Fruit fly (Drosophila melanogaster) whole organism, embryonic: Measurements from ENCODE around the gene Nelf-E.

ENCODE experiments used
- Asciz ChIP-seq: fragments of 200-800 bp; sonication (Bioruptor generic); optimal IDR thresholded peaks from 2 replicates; lab custom pipeline; 2017; ENCODE audit warnings: missing biosample characterization, mild to moderate bottlenecking, missing genetic modification characterization, missing genetic modification reagents
- Atf-2 ChIP-seq: fragments of 200-800 bp; sonication (Bioruptor generic); optimal IDR thresholded peaks from 2 replicates; lab custom pipeline; 2016; ENCODE audit warnings: missing biosample characterization, missing genetic modification characterization
- B-H2 ChIP-seq: fragments of 200-800 bp; sonication (Bioruptor generic); optimal IDR thresholded peaks from 2 replicates; lab custom pipeline; 2018; ENCODE audit warnings: missing biosample characterization, mild to moderate bottlenecking, missing genetic modification characterization
- BEAF-32 ChIP-seq: fragments of 200-800 bp; sonication (Bioruptor generic); optimal IDR thresholded peaks from 3 replicates; lab custom pipeline; 2017; ENCODE audit warnings: missing biosample characterization, missing genetic modification characterization, mild to moderate bottlenecking, moderate library complexity, missing genetic modification reagents
- C15 ChIP-seq: fragments of 200-800 bp; sonication (Bioruptor generic); IDR thresholded peaks from 3 replicates; pipeline ENCODE4 v1.3.6; 2022; ENCODE audit warnings: missing biosample characterization, missing genetic modification characterization
- CG10565 ChIP-seq: fragments of 200-800 bp; sonication (Bioruptor generic); optimal IDR thresholded peaks from 3 replicates; lab custom pipeline; 2016; ENCODE audit warnings: missing biosample characterization, mild to moderate bottlenecking, missing genetic modification characterization
- CG11504 ChIP-seq: fragments of 200-800 bp; sonication (Bioruptor generic); optimal IDR thresholded peaks from 3 replicates; lab custom pipeline; 2019; ENCODE audit warnings: missing biosample characterization, mild to moderate bottlenecking, missing genetic modification characterization, moderate library complexity
- CG11560 ChIP-seq: fragments of 200-800 bp; sonication (Bioruptor generic); IDR thresholded peaks from 3 replicates; pipeline ENCODE4 v1.3.6; 2022; ENCODE audit warnings: missing biosample characterization, missing genetic modification characterization
- CG12155 ChIP-seq: fragments of 200-800 bp; sonication (Bioruptor generic); optimal IDR thresholded peaks from 3 replicates; lab custom pipeline; 2016; ENCODE audit warnings: missing biosample characterization, missing genetic modification characterization
- CG12659 ChIP-seq: fragments of 200-800 bp; sonication (Bioruptor generic); optimal IDR thresholded peaks from 3 replicates; lab custom pipeline; 2017; ENCODE audit warnings: mild to moderate bottlenecking, missing biosample characterization, missing genetic modification reagents, missing genetic modification characterization
- CG13775 ChIP-seq: fragments of 200-800 bp; sonication (Bioruptor generic); optimal IDR thresholded peaks from 3 replicates; lab custom pipeline; 2017; ENCODE audit warnings: missing biosample characterization, mild to moderate bottlenecking, missing genetic modification characterization
- CG16863 ChIP-seq: fragments of 200-800 bp; sonication (Bioruptor generic); optimal IDR thresholded peaks from 3 replicates; lab custom pipeline; 2016; ENCODE audit warnings: missing biosample characterization, missing genetic modification characterization
- CG2129 ChIP-seq: fragments of 200-800 bp; sonication (Bioruptor generic); IDR thresholded peaks from 2 replicates; pipeline ENCODE4 v1.3.6; 2022; ENCODE audit warnings: missing biosample characterization, missing genetic modification characterization; ENCODE audit not compliant: partially characterized antibody
- CG2199 ChIP-seq: fragments of 200-800 bp; sonication (Bioruptor generic); IDR thresholded peaks from 3 replicates; pipeline ENCODE4 v1.3.6; 2022; ENCODE audit warnings: missing biosample characterization, missing genetic modification characterization
- CG3163 ChIP-seq: fragments of 200-800 bp; sonication (Bioruptor generic); optimal IDR thresholded peaks from 3 replicates; lab custom pipeline; 2016; ENCODE audit warnings: missing biosample characterization, missing genetic modification characterization
- CG3407 ChIP-seq: fragments of 200-800 bp; sonication (Bioruptor generic); optimal IDR thresholded peaks from 2 replicates; lab custom pipeline; 2018; ENCODE audit warnings: missing biosample characterization, mild to moderate bottlenecking, missing genetic modification characterization
- CG3726 ChIP-seq: fragments of 200-800 bp; sonication (Bioruptor generic); IDR thresholded peaks from 3 replicates; pipeline ENCODE4, ENCODE4 v1.3.6; 2022; ENCODE audit warnings: missing biosample characterization, missing genetic modification characterization
- CG43689 ChIP-seq: fragments of 200-800 bp; sonication (Bioruptor generic); IDR thresholded peaks from 2 replicates; pipeline ENCODE4 v1.3.6; 2022; ENCODE audit warnings: missing biosample characterization, missing genetic modification characterization
- CG5245 ChIP-seq: fragments of 200-800 bp; sonication (Bioruptor generic); optimal IDR thresholded peaks from 3 replicates; lab custom pipeline; 2016; ENCODE audit warnings: missing biosample characterization, missing genetic modification characterization
- CG8388 ChIP-seq: fragments of 200-800 bp; sonication (Bioruptor generic); optimal IDR thresholded peaks from 2 replicates; lab custom pipeline; 2019; ENCODE audit warnings: missing biosample characterization, mild to moderate bottlenecking, missing genetic modification characterization, moderate library complexity
- CG8478 ChIP-seq: fragments of >200 bp; optimal IDR thresholded peaks from 2 replicates; lab custom pipeline; 2018
- CG9817 ChIP-seq: fragments of 200-800 bp; sonication (Bioruptor generic); optimal IDR thresholded peaks from 2 replicates; lab custom pipeline; 2018; ENCODE audit warnings: missing biosample characterization, mild to moderate bottlenecking, missing genetic modification characterization, moderate library complexity
- CG9932 ChIP-seq: fragments of 200-800 bp; sonication (Bioruptor generic); IDR thresholded peaks from 2 replicates; pipeline ENCODE4 v1.3.6; 2022; ENCODE audit warnings: missing biosample characterization, missing genetic modification characterization
- CTCF ChIP-seq: fragments of 200-800 bp; sonication (Bioruptor generic); optimal IDR thresholded peaks from 2 replicates; lab custom pipeline; 2017; ENCODE audit warnings: missing biosample characterization, mild to moderate bottlenecking, missing genetic modification characterization, moderate library complexity
- Dref ChIP-seq: fragments of 200-800 bp; sonication (Bioruptor generic); IDR thresholded peaks from 2 replicates; pipeline ENCODE4 v1.3.6; 2022; ENCODE audit warnings: missing biosample characterization, missing genetic modification characterization
- Gug ChIP-seq: fragments of 200-800 bp; sonication (Bioruptor generic); IDR thresholded peaks from 4 replicates; pipeline ENCODE4 v1.3.6; 2022; ENCODE audit warnings: missing biosample characterization, missing genetic modification characterization
- HLH3B ChIP-seq: fragments of 200-800 bp; sonication (Bioruptor generic); IDR thresholded peaks from 2 replicates; pipeline ENCODE4 v1.3.6; 2022; ENCODE audit warnings: missing biosample characterization, missing genetic modification characterization
- HmgD ChIP-seq: fragments of 200-800 bp; sonication (Bioruptor generic); optimal IDR thresholded peaks from 3 replicates; lab custom pipeline; 2016; ENCODE audit warnings: missing biosample characterization, missing genetic modification characterization
- Lpt ChIP-seq: fragments of >200 bp; optimal IDR thresholded peaks from 2 replicates; lab custom pipeline; 2018; ENCODE audit warnings: missing biosample characterization, missing genetic modification characterization
- Stat92E ChIP-seq, 3 experiments: fragments of >200 bp in 2 of 3; fragments of 200-800 bp in 1 of 3; sonication (Bioruptor generic) in 1 of 3; optimal IDR thresholded peaks; 2 replicates each; lab custom pipeline; 2017 to 2019; ENCODE audit warnings: missing biosample characterization in 3 of 3, missing genetic modification characterization in 3 of 3, mild to moderate bottlenecking in 1 of 3, moderate library complexity in 1 of 3
- ase ChIP-seq: fragments of 200-800 bp; sonication (Bioruptor generic); IDR thresholded peaks from 3 replicates; pipeline ENCODE4 v1.3.6; 2022; ENCODE audit warnings: missing biosample characterization, missing genetic modification characterization
- btn ChIP-seq: fragments of 200-800 bp; sonication (Bioruptor generic); optimal IDR thresholded peaks from 2 replicates; lab custom pipeline; 2016; ENCODE audit warnings: missing biosample characterization, missing genetic modification characterization
- cato ChIP-seq: fragments of 200-800 bp; sonication (Bioruptor generic); optimal IDR thresholded peaks from 2 replicates; lab custom pipeline; 2016; ENCODE audit warnings: missing biosample characterization, missing genetic modification characterization, borderline replicate concordance
- chn ChIP-seq: fragments of 200-800 bp; sonication (Bioruptor generic); optimal IDR thresholded peaks from 2 replicates; lab custom pipeline; 2016; ENCODE audit warnings: missing biosample characterization, missing genetic modification characterization
- corto ChIP-seq: fragments of 200-800 bp; sonication (Bioruptor generic); optimal IDR thresholded peaks from 2 replicates; lab custom pipeline; 2016; ENCODE audit warnings: missing biosample characterization, mild to moderate bottlenecking, missing genetic modification characterization, moderate library complexity
- ems ChIP-seq: fragments of 200-800 bp; sonication (Bioruptor generic); optimal IDR thresholded peaks from 3 replicates; lab custom pipeline; 2016; ENCODE audit warnings: missing biosample characterization, missing genetic modification characterization
- fd3F ChIP-seq: fragments of 200-800 bp; sonication (Bioruptor generic); optimal IDR thresholded peaks from 2 replicates; lab custom pipeline; 2018; ENCODE audit warnings: missing biosample characterization, mild to moderate bottlenecking, missing genetic modification characterization, moderate library complexity
- grn ChIP-seq: fragments of 200-800 bp; sonication (Bioruptor generic); optimal IDR thresholded peaks from 3 replicates; lab custom pipeline; 2017; ENCODE audit warnings: missing biosample characterization, missing genetic modification characterization
- hbn ChIP-seq: fragments of 200-800 bp; sonication (Bioruptor generic); IDR thresholded peaks from 2 replicates; pipeline ENCODE4 v1.3.6; 2022; ENCODE audit warnings: missing biosample characterization, missing genetic modification characterization; ENCODE audit not compliant: partially characterized antibody
- her ChIP-seq: fragments of 200-800 bp; sonication (Bioruptor generic); optimal IDR thresholded peaks from 2 replicates; lab custom pipeline; 2016; ENCODE audit warnings: missing biosample characterization, missing genetic modification characterization
- jigr1 ChIP-seq: fragments of 200-800 bp; sonication (Bioruptor generic); IDR thresholded peaks from 3 replicates; pipeline ENCODE4 v1.3.6; 2022; ENCODE audit warnings: missing biosample characterization, missing genetic modification characterization
- knrl ChIP-seq: fragments of 200-800 bp; sonication (Bioruptor generic); IDR thresholded peaks from 3 replicates; pipeline ENCODE4 v1.3.6; 2022; ENCODE audit warnings: missing biosample characterization, missing genetic modification characterization; ENCODE audit not compliant: partially characterized antibody
- lab ChIP-seq: fragments of 200-800 bp; sonication (Bioruptor generic); optimal IDR thresholded peaks from 3 replicates; lab custom pipeline; 2017; ENCODE audit warnings: missing biosample characterization, missing genetic modification characterization, mild to moderate bottlenecking, moderate library complexity, missing genetic modification reagents
- rib ChIP-seq: fragments of 200-800 bp; sonication (Bioruptor generic); IDR thresholded peaks from 2 replicates; pipeline ENCODE4 v1.3.6; 2022; ENCODE audit warnings: missing biosample characterization, missing genetic modification characterization
- sc ChIP-seq, 3 experiments: fragments of >200 bp in 2 of 3; fragments of 200-800 bp in 1 of 3; sonication (Bioruptor generic) in 1 of 3; optimal IDR thresholded peaks; 2 replicates in 2 of 3; 3 replicates in 1 of 3; lab custom pipeline; 2017; ENCODE audit warnings: mild to moderate bottlenecking in 1 of 3, missing biosample characterization in 1 of 3, missing genetic modification characterization in 1 of 3, missing genetic modification reagents in 1 of 3
- unc-4 ChIP-seq: fragments of 200-800 bp; sonication (Bioruptor generic); IDR thresholded peaks from 2 replicates; pipeline ENCODE4 v1.3.6; 2022; ENCODE audit warnings: missing biosample characterization, missing genetic modification characterization; ENCODE audit not compliant: partially characterized antibody
- vvl ChIP-seq: fragments of 200-800 bp; sonication (Bioruptor generic); IDR thresholded peaks from 2 replicates; pipeline ENCODE4 v1.3.6; 2022; ENCODE audit warnings: missing biosample characterization, missing genetic modification characterization
- z ChIP-seq: fragments of 200-800 bp; sonication (Bioruptor generic); IDR thresholded peaks from 3 replicates; pipeline ENCODE4 v1.3.6; 2022; ENCODE audit warnings: missing biosample characterization, missing genetic modification characterization
- zf30C ChIP-seq: fragments of 200-800 bp; sonication (Bioruptor generic); optimal IDR thresholded peaks from 3 replicates; lab custom pipeline; 2018; ENCODE audit warnings: missing biosample characterization, mild to moderate bottlenecking, missing genetic modification characterization

The Nelf-E gene

dm6 chr3L:8603880-8604692, 3.4 kb upstream of the Nelf-E start, which contains the start of the genes CG5989 and CG6282 (continued):
- TF ChIP-seq cato (GFP tag; lab: Kevin White, UChicago), result no peak
- no peak for TF ChIP-seq btn
- no peak for TF ChIP-seq CG2199
- peak; percentile 58 for TF ChIP-seq CTCF (GFP tag; lab: Kevin White, UChicago)
- TF ChIP-seq fd3F (GFP tag; lab: Kevin White, UChicago), result peak; percentile 19
- TF ChIP-seq Asciz, result no peak
- no peak; the same call in 1 of the 2 replicates for TF ChIP-seq vvl (GFP tag; lab: Robert Waterston, UW)
- no peak for TF ChIP-seq corto (GFP tag; lab: Kevin White, UChicago)
- no peak for TF ChIP-seq Atf-2 (GFP tag; lab: Kevin White, UChicago)
- TF ChIP-seq ems (GFP tag; lab: Kevin White, UChicago), result peak; percentile 65
- TF ChIP-seq CG5245 (GFP tag; lab: Kevin White, UChicago), result no peak
- no peak for TF ChIP-seq chn (GFP tag; lab: Kevin White, UChicago)
- TF ChIP-seq CG12659 (GFP tag; lab: Kevin White, UChicago), result peak; percentile 54
- no peak for TF ChIP-seq sc (optimal IDR thresholded peaks at IDR 0.05; lab: Kevin White, UChicago)
- TF ChIP-seq sc (GFP tag; optimal IDR thresholded peaks at IDR 0.05; lab: Kevin White, UChicago), result no peak
- TF ChIP-seq grn (GFP tag; lab: Kevin White, UChicago), result no peak
- TF ChIP-seq CG11504 (tag; lab: Kevin White, UChicago), result peak; percentile 61
- no peak for TF ChIP-seq z
- TF ChIP-seq CG8478 (lab: Kevin White, UChicago), result no peak
- TF ChIP-seq rib (GFP tag; lab: Robert Waterston, UW), result no peak
- TF ChIP-seq CG43689 (GFP tag; lab: Robert Waterston, UW), result 0 out of 2 replicates have a peak, but pooled peaks have one; percentile 18
- TF ChIP-seq Stat92E (GFP tag; optimal IDR thresholded peaks at IDR 0.05; lab: Kevin White, UChicago), result peak in 1 of 3 experiments; percentile 49
- TF ChIP-seq CG3407, result peak; percentile 56
- TF ChIP-seq ase (GFP tag; lab: Robert Waterston, UW), result 0 out of 3 replicates have a peak, but pooled peaks have one; percentile 14
- no peak for TF ChIP-seq CG3726 (GFP tag; lab: Robert Waterston, UW)
- TF ChIP-seq Dref (GFP tag; lab: Robert Waterston, UW), result peak; percentile 60
- TF ChIP-seq Lpt (GFP tag; lab: Kevin White, UChicago), result no peak
- TF ChIP-seq CG10565 (GFP tag; lab: Kevin White, UChicago), result no peak
- TF ChIP-seq HLH3B (GFP tag; lab: Robert Waterston, UW), result peak; percentile 36; the same call in 1 of the 2 replicates
- TF ChIP-seq unc-4 (GFP tag; lab: Robert Waterston, UW), result peak; percentile 61
- no peak for TF ChIP-seq jigr1 (GFP tag; lab: Robert Waterston, UW)
- peak; percentile 23; the same call in 1 of the 2 replicates for TF ChIP-seq CG2129 (GFP tag; lab: Robert Waterston, UW)
- TF ChIP-seq HmgD, result no peak
- no peak for TF ChIP-seq CG16863 (GFP tag; lab: Kevin White, UChicago)
- peak; percentile 61 for TF ChIP-seq CG9932 (GFP tag; lab: Robert Waterston, UW)
- TF ChIP-seq CG3163 (GFP tag; lab: Kevin White, UChicago), result no peak
- TF ChIP-seq lab, result peak; percentile 71
- peak; percentile 55 for TF ChIP-seq knrl (GFP tag; lab: Robert Waterston, UW)
- no peak for TF ChIP-seq CG12155 (GFP tag; lab: Kevin White, UChicago)
- peak; percentile 73 for TF ChIP-seq BEAF-32 (GFP tag; lab: Kevin White, UChicago)
- no peak for TF ChIP-seq CG11560 (tag; lab: Robert Waterston, UW)
- peak; percentile 30; the same call in 1 of the 2 replicates for TF ChIP-seq hbn (GFP tag; lab: Robert Waterston, UW)
- peak; percentile 56; the same call in 1 of the 4 replicates for TF ChIP-seq Gug (GFP tag; lab: Robert Waterston, UW)
- peak; percentile 56 for TF ChIP-seq CG8388
- no peak for TF ChIP-seq her (GFP tag; lab: Kevin White, UChicago)
- TF ChIP-seq B-H2 (GFP tag; lab: Kevin White, UChicago), result no peak
- TF ChIP-seq zf30C, result no peak
- no peak for TF ChIP-seq C15
- TF ChIP-seq CG9817 (tag; lab: Kevin White, UChicago), result peak; percentile 7
- peak; percentile 33 for TF ChIP-seq CG13775 (GFP tag; lab: Kevin White, UChicago)
